Worm (Caenorhabditis elegans) whole organism, late embryonic: ENCODE results near the gene T07D4.5.

ENCODE experiments used
- C08G9.2 ChIP-seq: sonication (generic microtip); optimal IDR thresholded peaks from 2 replicates; lab custom pipeline; 2016; ENCODE audit warnings: mild to moderate bottlenecking, missing genetic modification characterization, moderate library complexity, missing compliant biosample characterization
- C38D4.7 ChIP-seq: fragments of 200-800 bp; sonication (Bioruptor generic); optimal IDR thresholded peaks from 2 replicates; lab custom pipeline; 2018; ENCODE audit warnings: mild to moderate bottlenecking, missing genetic modification characterization, moderate library complexity, missing compliant biosample characterization
- F13H6.1 ChIP-seq: sonication (generic microtip); optimal IDR thresholded peaks from 2 replicates; lab custom pipeline; 2016; ENCODE audit warnings: missing genetic modification characterization, missing compliant biosample characterization
- K02D7.2 ChIP-seq: sonication (generic microtip); optimal IDR thresholded peaks from 2 replicates; lab custom pipeline; 2017; ENCODE audit warnings: mild to moderate bottlenecking, missing genetic modification characterization, missing compliant biosample characterization
- K09A11.1 ChIP-seq: sonication (generic microtip); optimal IDR thresholded peaks from 2 replicates; lab custom pipeline; 2017; ENCODE audit warnings: antibody characterized with exemption, mild to moderate bottlenecking, missing genetic modification characterization, missing compliant biosample characterization; ENCODE audit not compliant: insufficient read depth
- T23F11.4 ChIP-seq: fragments of 200-800 bp; sonication (Bioruptor generic); optimal IDR thresholded peaks from 2 replicates; lab custom pipeline; 2018; ENCODE audit warnings: mild to moderate bottlenecking, missing genetic modification characterization, missing compliant biosample characterization
- Y22D7AL.16 ChIP-seq: sonication (generic microtip); optimal IDR thresholded peaks from 2 replicates; lab custom pipeline; 2016; ENCODE audit warnings: missing genetic modification characterization, missing compliant biosample characterization
- ahr-1 ChIP-seq: sonication (generic microtip); optimal IDR thresholded peaks from 2 replicates; lab custom pipeline; 2016; ENCODE audit warnings: missing genetic modification characterization, missing compliant biosample characterization
- ama-1 ChIP-seq: fragments of 150-350 bp; optimal IDR thresholded peaks from 2 replicates; lab custom pipeline; 2014
- ceh-14 ChIP-seq: sonication (generic microtip); optimal IDR thresholded peaks from 2 replicates; lab custom pipeline; 2016; ENCODE audit warnings: missing genotype, missing genetic modification characterization, missing compliant biosample characterization
- ceh-19 ChIP-seq: fragments of 200-800 bp; sonication (Bioruptor generic); optimal IDR thresholded peaks from 2 replicates; lab custom pipeline; 2018; ENCODE audit warnings: mild to moderate bottlenecking, missing genetic modification characterization, missing compliant biosample characterization
- ceh-31 ChIP-seq: sonication (generic microtip); optimal IDR thresholded peaks from 2 replicates; lab custom pipeline; 2016; ENCODE audit warnings: missing genetic modification characterization, missing compliant biosample characterization
- ceh-34 ChIP-seq: sonication (generic microtip); optimal IDR thresholded peaks from 2 replicates; lab custom pipeline; 2016; ENCODE audit warnings: mild to moderate bottlenecking, missing genetic modification characterization, missing compliant biosample characterization
- ceh-6 ChIP-seq: fragments of 200-800 bp; sonication (Bioruptor generic); optimal IDR thresholded peaks from 2 replicates; lab custom pipeline; 2018; ENCODE audit warnings: mild to moderate bottlenecking, missing genetic modification characterization, missing compliant biosample characterization
- ceh-9 ChIP-seq: sonication (generic microtip); optimal IDR thresholded peaks from 2 replicates; lab custom pipeline; 2016; ENCODE audit warnings: mild to moderate bottlenecking, missing genetic modification characterization, inconsistent platforms, missing compliant biosample characterization
- che-1 ChIP-seq: sonication (generic microtip); optimal IDR thresholded peaks from 2 replicates; lab custom pipeline; 2016; ENCODE audit warnings: mild to moderate bottlenecking, missing genetic modification characterization, missing compliant biosample characterization
- dve-1 ChIP-seq: sonication (generic microtip); optimal IDR thresholded peaks from 2 replicates; lab custom pipeline; 2017; ENCODE audit warnings: antibody characterized with exemption, mild to moderate bottlenecking, missing genetic modification characterization, missing compliant biosample characterization
- elt-4 ChIP-seq: sonication (generic microtip); optimal IDR thresholded peaks from 2 replicates; lab custom pipeline; 2016; ENCODE audit warnings: missing genetic modification characterization, missing compliant biosample characterization
- eyg-1 ChIP-seq: sonication (generic microtip); optimal IDR thresholded peaks from 2 replicates; lab custom pipeline; 2016; ENCODE audit warnings: missing genotype, missing genetic modification characterization, missing compliant biosample characterization
- fkh-10 ChIP-seq: fragments of 150-350 bp; optimal IDR thresholded peaks from 2 replicates; lab custom pipeline; 2014; ENCODE audit warnings: missing biosample characterization, missing genetic modification reagents, missing genetic modification characterization
- fkh-6 ChIP-seq: sonication (generic microtip); optimal IDR thresholded peaks from 2 replicates; lab custom pipeline; 2016; ENCODE audit warnings: missing genetic modification characterization, missing compliant biosample characterization
- gmeb-2 ChIP-seq: sonication (generic microtip); optimal IDR thresholded peaks from 2 replicates; lab custom pipeline; 2016; ENCODE audit warnings: missing genetic modification characterization, inconsistent platforms, missing compliant biosample characterization
- hlh-13 ChIP-seq: fragments of 200-800 bp; sonication (Bioruptor generic); optimal IDR thresholded peaks from 2 replicates; lab custom pipeline; 2018; ENCODE audit warnings: mild to moderate bottlenecking, missing genetic modification characterization, missing compliant biosample characterization
- hlh-15 ChIP-seq: sonication (generic microtip); optimal IDR thresholded peaks from 2 replicates; lab custom pipeline; 2016; ENCODE audit warnings: missing genetic modification characterization, missing compliant biosample characterization
- hlh-30 ChIP-seq: sonication (generic microtip); optimal IDR thresholded peaks from 2 replicates; lab custom pipeline; 2017; ENCODE audit warnings: antibody characterized with exemption, missing genetic modification characterization, missing compliant biosample characterization; ENCODE audit not compliant: insufficient read depth
- hlh-8 ChIP-seq: sonication (generic microtip); optimal IDR thresholded peaks from 2 replicates; lab custom pipeline; 2016; ENCODE audit warnings: missing genotype, missing genetic modification characterization, missing compliant biosample characterization
- lim-6 ChIP-seq: sonication (generic microtip); optimal IDR thresholded peaks from 2 replicates; lab custom pipeline; 2016; ENCODE audit warnings: missing genetic modification characterization, missing compliant biosample characterization
- mec-3 ChIP-seq: sonication (generic microtip); optimal IDR thresholded peaks from 2 replicates; lab custom pipeline; 2016; ENCODE audit warnings: borderline replicate concordance, missing genetic modification characterization, missing compliant biosample characterization
- nfya-1 ChIP-seq: sonication (generic microtip); optimal IDR thresholded peaks from 2 replicates; lab custom pipeline; 2017; ENCODE audit warnings: missing genetic modification characterization, mild to moderate bottlenecking, missing compliant biosample characterization, antibody characterized with exemption, moderate library complexity
- npax-4 ChIP-seq: sonication (generic microtip); optimal IDR thresholded peaks from 2 replicates; lab custom pipeline; 2016; ENCODE audit warnings: missing genetic modification characterization, missing compliant biosample characterization
- odd-2 ChIP-seq: sonication (generic microtip); optimal IDR thresholded peaks from 2 replicates; lab custom pipeline; 2017; ENCODE audit warnings: antibody characterized with exemption, mild to moderate bottlenecking, missing genetic modification characterization, missing compliant biosample characterization
- pag-3 ChIP-seq: sonication (generic microtip); optimal IDR thresholded peaks from 2 replicates; lab custom pipeline; 2016; ENCODE audit warnings: missing compliant biosample characterization, missing genetic modification characterization, borderline replicate concordance
- pha-4 ChIP-seq: fragments of 150-350 bp; optimal IDR thresholded peaks from 2 replicates; lab custom pipeline; 2018; ENCODE audit warnings: missing biosample characterization, missing genetic modification reagents, missing genetic modification characterization
- pqm-1 ChIP-seq: sonication (generic microtip); optimal IDR thresholded peaks from 2 replicates; lab custom pipeline; 2016; ENCODE audit warnings: missing genetic modification characterization, missing compliant biosample characterization
- pros-1 ChIP-seq: fragments of 150-350 bp; optimal IDR thresholded peaks from 2 replicates; lab custom pipeline; 2014; ENCODE audit warnings: missing biosample characterization, missing genetic modification reagents, missing genetic modification characterization
- rnt-1 ChIP-seq: sonication (generic microtip); optimal IDR thresholded peaks from 2 replicates; lab custom pipeline; 2016; ENCODE audit warnings: missing genetic modification characterization, missing compliant biosample characterization
- sdc-2 ChIP-seq: sonication (generic microtip); optimal IDR thresholded peaks from 2 replicates; lab custom pipeline; 2016; ENCODE audit warnings: missing genotype, missing genetic modification characterization, missing compliant biosample characterization
- syd-9 ChIP-seq: sonication (generic microtip); optimal IDR thresholded peaks from 2 replicates; lab custom pipeline; 2016; ENCODE audit warnings: mild to moderate bottlenecking, missing genetic modification characterization, moderate library complexity, missing compliant biosample characterization
- tbx-7 ChIP-seq: sonication (generic microtip); optimal IDR thresholded peaks from 2 replicates; lab custom pipeline; 2016; ENCODE audit warnings: missing genotype, missing genetic modification characterization, missing compliant biosample characterization
- ttx-3 ChIP-seq: sonication (generic microtip); optimal IDR thresholded peaks from 2 replicates; lab custom pipeline; 2016; ENCODE audit warnings: missing genetic modification reagents, missing genetic modification characterization, missing compliant biosample characterization
- unc-42 ChIP-seq: sonication (generic microtip); optimal IDR thresholded peaks from 2 replicates; lab custom pipeline; 2016; ENCODE audit warnings: missing genotype, missing genetic modification characterization, missing compliant biosample characterization
- unc-55 ChIP-seq: sonication (generic microtip); optimal IDR thresholded peaks from 2 replicates; lab custom pipeline; 2017; ENCODE audit warnings: missing biosample characterization, missing genetic modification reagents, missing genetic modification characterization
- zip-5 ChIP-seq: sonication (generic microtip); optimal IDR thresholded peaks from 2 replicates; lab custom pipeline; 2016; ENCODE audit warnings: missing genetic modification characterization, missing compliant biosample characterization
- ztf-16 ChIP-seq: sonication (generic microtip); optimal IDR thresholded peaks from 2 replicates; lab custom pipeline; 2017; ENCODE audit warnings: missing genetic modification characterization, missing compliant biosample characterization

Gene T07D4.5

ce11 chrII:8857074-8857473, 27.1 kb downstream of the T07D4.5 start:
- TF ChIP-seq fkh-10 (no peak), hlh-15 (tag; lab: Kevin White, UChicago) (no peak), lim-6 (tag; lab: Kevin White, UChicago) (no peak), ceh-19 (GFP tag; lab: Kevin White, UChicago) (no peak), Y22D7AL.16 (no peak)

- TF ChIP-seq fkh-6 (no peak), lim-6 (tag; lab: Kevin White, UChicago) (no peak), rnt-1 (tag; lab: Kevin White, UChicago) (no peak), ttx-3 (no peak), unc-42 (no peak), pqm-1 (no peak), ceh-14 (no peak), unc-55 (no peak), syd-9 (no peak), C08G9.2 (tag; lab: Kevin White, UChicago) (no peak), F13H6.1 (no peak), hlh-13 (no peak), mec-3 (no peak), zip-5 (tag; lab: Kevin White, UChicago) (no peak), ahr-1 (tag; lab: Kevin White, UChicago) (no peak)
Measured at ce11 chrII:8856524-8856923, 27.6 kb downstream of the T07D4.5 start.

ce11 chrII:8854874-8855273, 29.3 kb downstream of the T07D4.5 start:
- TF ChIP-seq hlh-15 (tag; lab: Kevin White, UChicago) = no peak
- no peak for TF ChIP-seq ahr-1 (tag; lab: Kevin White, UChicago)
- no peak for TF ChIP-seq C38D4.7 (GFP tag; lab: Kevin White, UChicago)
- TF ChIP-seq, all 69 proteins: peak for 0

- no peak for TF ChIP-seq zip-5 (tag; lab: Kevin White, UChicago)
- TF ChIP-seq ama-1 = no peak
- TF ChIP-seq K02D7.2 (tag; lab: Kevin White, UChicago) = no peak
- no peak for TF ChIP-seq mec-3
- TF ChIP-seq che-1 (tag; lab: Kevin White, UChicago) = no peak
- no peak for TF ChIP-seq ceh-31 (tag; lab: Kevin White, UChicago)
- TF ChIP-seq dve-1 = no peak
- no peak for TF ChIP-seq ceh-34
- TF ChIP-seq ttx-3 = no peak
- no peak for TF ChIP-seq T23F11.4 (GFP tag; lab: Kevin White, UChicago)
- TF ChIP-seq odd-2 (tag; lab: Kevin White, UChicago) = no peak
- no peak for TF ChIP-seq nfya-1 (tag; lab: Kevin White, UChicago)
- no peak for TF ChIP-seq tbx-7 (tag; lab: Kevin White, UChicago)
- no peak for TF ChIP-seq fkh-6
- TF ChIP-seq, all 69 proteins: peak for 0
Measured at ce11 chrII:8853960-8854359, 30.2 kb downstream of the T07D4.5 start.

ce11 chrII:8853238-8853637, 30.9 kb downstream of the T07D4.5 start:
- no peak for TF ChIP-seq ceh-14
- no peak for TF ChIP-seq zip-5 (tag; lab: Kevin White, UChicago)
- no peak for TF ChIP-seq dve-1
- no peak for TF ChIP-seq unc-42
- TF ChIP-seq odd-2 (tag; lab: Kevin White, UChicago) = no peak
- no peak for TF ChIP-seq ama-1
- no peak for TF ChIP-seq ahr-1 (tag; lab: Kevin White, UChicago)
- no peak for TF ChIP-seq ceh-6 (GFP tag; lab: Kevin White, UChicago)

- TF ChIP-seq syd-9 (no peak), tbx-7 (tag; lab: Kevin White, UChicago) (no peak), hlh-8 (no peak), pros-1 (tag; lab: Kevin White, UChicago) (no peak), elt-4 (tag; lab: Kevin White, UChicago) (no peak), unc-42 (no peak), npax-4 (tag; lab: Kevin White, UChicago) (no peak), ztf-16 (tag; lab: Kevin White, UChicago) (no peak), ceh-9 (tag; lab: Kevin White, UChicago) (no peak), pag-3 (tag; lab: Kevin White, UChicago) (no peak), K09A11.1 (tag; lab: Kevin White, UChicago) (no peak), sdc-2 (tag; lab: Kevin White, UChicago) (no peak), eyg-1 (no peak), hlh-30 (tag; lab: Kevin White, UChicago) (no peak), ama-1 (no peak), gmeb-2 (tag; lab: Kevin White, UChicago) (no peak), pha-4 (tag; lab: Kevin White, UChicago) (no peak)
Measured at ce11 chrII:8851996-8852587, 32.0 kb downstream of the T07D4.5 start, which contains the start of gene oac-46. TSS of gene oac-46 (minus strand) at chrII:8852096.
